Worm (Caenorhabditis elegans): ENCODE measurements around the gene madf-11.

DNA sequence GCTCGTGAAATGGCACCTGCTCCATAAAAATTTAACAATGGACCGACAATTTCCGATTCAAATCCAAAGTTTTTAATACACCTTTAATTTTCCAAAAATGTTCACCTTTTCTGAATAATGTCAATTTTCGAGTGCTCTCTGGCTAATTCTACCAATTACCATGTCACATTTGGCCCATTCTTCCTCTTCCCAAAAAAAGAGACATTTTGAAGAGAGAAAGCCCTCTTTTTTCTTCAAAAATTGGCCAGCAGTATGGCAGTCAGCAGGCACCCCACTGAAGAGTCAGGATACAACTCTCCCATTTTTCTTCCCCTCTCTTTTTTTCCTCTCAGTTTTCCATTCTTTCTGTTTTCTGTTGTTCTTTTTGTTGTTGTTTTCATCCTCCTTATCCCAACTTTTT lies 31.2 kb upstream of the madf-11 start:
- TF ChIP-seq ets-7 (tag; optimal IDR thresholded peaks at IDR 0.05) = no peak
- TF ChIP-seq ama-1 (optimal IDR thresholded peaks at IDR 0.05) = no peak
- no peak for TF ChIP-seq sea-1 (GFP tag; conservative IDR thresholded peaks at IDR 0.05)
- TF ChIP-seq hmbx-1 (tag; optimal IDR thresholded peaks at IDR 0.05) = no peak
- no peak for TF ChIP-seq F13C5.2 (tag; optimal IDR thresholded peaks at IDR 0.05)
- no peak for TF ChIP-seq tbx-37 (GFP tag; conservative IDR thresholded peaks at IDR 0.05)
- no peak for TF ChIP-seq hnd-1 (tag; optimal IDR thresholded peaks at IDR 0.05)
- no peak for TF ChIP-seq ceh-36 (tag; optimal IDR thresholded peaks at IDR 0.05)
- no peak for TF ChIP-seq ceh-13 (GFP tag; optimal IDR thresholded peaks at IDR 0.05)
- no peak for TF ChIP-seq flt-1 (GFP tag; IDR thresholded peaks at IDR 0.05)
- TF ChIP-seq tbx-11 (GFP tag; IDR thresholded peaks at IDR 0.05) = no peak
- TF ChIP-seq aly-1 (tag; optimal IDR thresholded peaks at IDR 0.05) = no peak

All from whole organism, early embryonic.